Fruit fly (Drosophila melanogaster) whole organism, wandering third instar larva: Measurements from ENCODE around the gene RhoGAP5A.

Experiments used
- Abd-B ChIP-seq: fragments of >200 bp; optimal IDR thresholded peaks from 2 replicates; lab custom pipeline; 2017; ENCODE audit warnings: missing biosample characterization, missing genetic modification characterization
- CG32264 ChIP-seq: fragments of 200-800 bp; sonication (Bioruptor generic); optimal IDR thresholded peaks from 2 replicates; lab custom pipeline; 2016; ENCODE audit warnings: missing biosample characterization, missing genetic modification characterization
- CG9705 ChIP-seq: fragments of 200-800 bp; sonication (Bioruptor generic); optimal IDR thresholded peaks from 2 replicates; lab custom pipeline; 2018; ENCODE audit warnings: missing biosample characterization, mild to moderate bottlenecking, missing genetic modification characterization
- CrebA ChIP-seq: fragments of 200-800 bp; sonication (Bioruptor generic); optimal IDR thresholded peaks from 2 replicates; lab custom pipeline; 2016; ENCODE audit warnings: missing biosample characterization, mild to moderate bottlenecking, missing genetic modification characterization, borderline replicate concordance
- Dfd ChIP-seq: fragments of >200 bp; optimal IDR thresholded peaks from 2 replicates; lab custom pipeline; 2017; ENCODE audit warnings: missing biosample characterization, missing genetic modification characterization
- Dif ChIP-seq: fragments of 200-275, 200-300 bp; sonication (Bioruptor generic); optimal IDR thresholded peaks from 2 replicates; lab custom pipeline; 2018; ENCODE audit warnings: missing biosample characterization, missing genetic modification characterization; ENCODE audit not compliant: partially characterized antibody
- GATAd ChIP-seq: sonication (Bioruptor generic); optimal IDR thresholded peaks from 2 replicates; lab custom pipeline; 2016; ENCODE audit warnings: missing biosample characterization, missing genetic modification characterization
- HLH106 ChIP-seq: fragments of 200-800 bp; optimal IDR thresholded peaks from 3 replicates; lab custom pipeline; 2019; ENCODE audit warnings: missing biosample characterization, mild to moderate bottlenecking, missing genetic modification characterization, moderate library complexity
- Hnf4 ChIP-seq: fragments of 200-800 bp; sonication (Bioruptor generic); optimal IDR thresholded peaks from 2 replicates; lab custom pipeline; 2016; ENCODE audit warnings: missing biosample characterization, mild to moderate bottlenecking, missing genetic modification characterization
- Hr78 ChIP-seq: fragments of >200 bp; optimal IDR thresholded peaks from 2 replicates; lab custom pipeline; 2017; ENCODE audit warnings: missing biosample characterization, missing genetic modification characterization
- Hr83 ChIP-seq: fragments of 200-300 bp; sonication (Bioruptor generic); optimal IDR thresholded peaks from 2 replicates; lab custom pipeline; 2016; ENCODE audit warnings: missing biosample characterization, mild to moderate bottlenecking, missing genetic modification characterization, moderate library complexity; ENCODE audit not compliant: poor library complexity, severe bottlenecking
- Jra ChIP-seq: sonication (Bioruptor generic); optimal IDR thresholded peaks from 2 replicates; lab custom pipeline; 2016; ENCODE audit warnings: missing biosample characterization, missing genetic modification characterization
- Mio ChIP-seq: sonication (Bioruptor generic); optimal IDR thresholded peaks from 2 replicates; lab custom pipeline; 2016; ENCODE audit warnings: missing biosample characterization, missing genetic modification characterization
- Myc ChIP-seq: fragments of >200 bp; optimal IDR thresholded peaks from 2 replicates; lab custom pipeline; 2017
- N ChIP-seq: fragments of >200 bp; optimal IDR thresholded peaks from 2 replicates; lab custom pipeline; 2018; ENCODE audit warnings: missing biosample characterization, missing external identifiers, missing genetic modification characterization
- OdsH ChIP-seq: fragments of 200-800 bp; sonication (Bioruptor generic); optimal IDR thresholded peaks from 2 replicates; lab custom pipeline; 2016; ENCODE audit warnings: missing biosample characterization, mild to moderate bottlenecking, missing genetic modification characterization
- Rel ChIP-seq, 2 experiments: fragments of 200-800 bp; sonication (Bioruptor generic) in 1 of 2; optimal IDR thresholded peaks; 2 replicates in 1 of 2; 3 replicates in 1 of 2; lab custom pipeline; 2016 to 2019; ENCODE audit warnings: mild to moderate bottlenecking in 2 of 2, missing biosample characterization in 2 of 2, missing genetic modification characterization in 2 of 2, moderate library complexity in 1 of 2
- Sp1 ChIP-seq: fragments of 200-800 bp; sonication (Bioruptor generic); optimal IDR thresholded peaks from 3 replicates; lab custom pipeline; 2019; ENCODE audit warnings: missing biosample characterization, mild to moderate bottlenecking, missing genetic modification characterization, moderate library complexity
- Vsx2 ChIP-seq: fragments of 200-300, 225-300 bp; sonication (Bioruptor generic); optimal IDR thresholded peaks from 2 replicates; lab custom pipeline; 2018; ENCODE audit warnings: missing biosample characterization, missing genetic modification characterization; ENCODE audit not compliant: partially characterized antibody
- br ChIP-seq: fragments of 200-800 bp; sonication (Bioruptor generic); optimal IDR thresholded peaks from 2 replicates; lab custom pipeline; 2016; ENCODE audit warnings: missing biosample characterization, missing genetic modification characterization
- brk ChIP-seq: fragments of 200-800 bp; sonication (Bioruptor generic); optimal IDR thresholded peaks from 2 replicates; lab custom pipeline; 2016; ENCODE audit warnings: missing biosample characterization, mild to moderate bottlenecking, missing genetic modification characterization
- dl ChIP-seq, 2 experiments: fragments of 175-275, 200-275 bp in 1 of 2; fragments of 200-275 bp in 1 of 2; sonication (Bioruptor generic); optimal IDR thresholded peaks; lab custom pipeline; 2018; ENCODE audit warnings: mild to moderate bottlenecking in 2 of 2, missing biosample characterization in 2 of 2, missing genetic modification characterization in 2 of 2, moderate library complexity in 2 of 2; ENCODE audit not compliant: partially characterized antibody in 2 of 2, insufficient read depth in 1 of 2
- dmrt93B ChIP-seq: fragments of 200-800 bp; sonication (Bioruptor generic); optimal IDR thresholded peaks from 2 replicates; lab custom pipeline; 2018; ENCODE audit warnings: missing biosample characterization, mild to moderate bottlenecking, missing genetic modification characterization
- dsf ChIP-seq: sonication (Bioruptor generic); optimal IDR thresholded peaks from 2 replicates; lab custom pipeline; 2016; ENCODE audit warnings: missing biosample characterization, missing genetic modification characterization, borderline replicate concordance
- ey ChIP-seq: fragments of 200-800 bp; sonication (Bioruptor generic); optimal IDR thresholded peaks from 2 replicates; lab custom pipeline; 2016; ENCODE audit warnings: missing biosample characterization, missing genetic modification characterization
- foxo ChIP-seq, 2 experiments: fragments of 200-800 bp; sonication (Bioruptor generic); optimal IDR thresholded peaks; 2 replicates in 1 of 2; 3 replicates in 1 of 2; lab custom pipeline; 2016 to 2017; ENCODE audit warnings: missing biosample characterization in 2 of 2, missing genetic modification characterization in 2 of 2
- fru ChIP-seq: fragments of 200-800 bp; sonication (Bioruptor generic); optimal IDR thresholded peaks from 3 replicates; lab custom pipeline; 2016; ENCODE audit warnings: missing biosample characterization, mild to moderate bottlenecking, missing genetic modification characterization
- h ChIP-seq: fragments of 200-800 bp; sonication (Bioruptor generic); optimal IDR thresholded peaks from 3 replicates; lab custom pipeline; 2016; ENCODE audit warnings: missing biosample characterization, mild to moderate bottlenecking, missing genetic modification characterization
- jim ChIP-seq: fragments of 175-275, 200-325 bp; sonication (Bioruptor generic); optimal IDR thresholded peaks from 2 replicates; lab custom pipeline; 2016; ENCODE audit warnings: missing biosample characterization, mild to moderate bottlenecking, missing genetic modification characterization
- lola ChIP-seq: fragments of >200 bp; optimal IDR thresholded peaks from 2 replicates; lab custom pipeline; 2017; ENCODE audit warnings: missing biosample characterization, missing genetic modification characterization
- pan ChIP-seq: fragments of >200 bp; optimal IDR thresholded peaks from 2 replicates; lab custom pipeline; 2017
- psq ChIP-seq: fragments of 200-800 bp; sonication (Bioruptor generic); optimal IDR thresholded peaks from 3 replicates; lab custom pipeline; 2017; ENCODE audit warnings: missing biosample characterization, mild to moderate bottlenecking, missing genetic modification characterization, moderate library complexity
- rgr ChIP-seq: fragments of 200-800 bp; sonication (Bioruptor generic); optimal IDR thresholded peaks from 3 replicates; lab custom pipeline; 2016; ENCODE audit warnings: missing biosample characterization, mild to moderate bottlenecking, missing genetic modification characterization
- sage ChIP-seq: fragments of 200-800 bp; sonication (Bioruptor generic); optimal IDR thresholded peaks from 2 replicates; lab custom pipeline; 2016; ENCODE audit warnings: missing biosample characterization, mild to moderate bottlenecking, missing genetic modification characterization
- sv ChIP-seq: fragments of 200-800 bp; sonication (Bioruptor generic); optimal IDR thresholded peaks from 3 replicates; lab custom pipeline; 2016; ENCODE audit warnings: missing biosample characterization, missing genetic modification characterization
- tai ChIP-seq: sonication (Bioruptor generic); optimal IDR thresholded peaks from 2 replicates; lab custom pipeline; 2016; ENCODE audit warnings: missing biosample characterization, missing genetic modification characterization
- usp ChIP-seq: fragments of >200 bp; optimal IDR thresholded peaks from 2 replicates; lab custom pipeline; 2017; ENCODE audit warnings: missing biosample characterization, missing genetic modification characterization
- woc ChIP-seq: sonication (Bioruptor generic); optimal IDR thresholded peaks from 2 replicates; lab custom pipeline; 2016; ENCODE audit warnings: missing biosample characterization, mild to moderate bottlenecking, missing genetic modification characterization

The RhoGAP5A gene

DNA sequence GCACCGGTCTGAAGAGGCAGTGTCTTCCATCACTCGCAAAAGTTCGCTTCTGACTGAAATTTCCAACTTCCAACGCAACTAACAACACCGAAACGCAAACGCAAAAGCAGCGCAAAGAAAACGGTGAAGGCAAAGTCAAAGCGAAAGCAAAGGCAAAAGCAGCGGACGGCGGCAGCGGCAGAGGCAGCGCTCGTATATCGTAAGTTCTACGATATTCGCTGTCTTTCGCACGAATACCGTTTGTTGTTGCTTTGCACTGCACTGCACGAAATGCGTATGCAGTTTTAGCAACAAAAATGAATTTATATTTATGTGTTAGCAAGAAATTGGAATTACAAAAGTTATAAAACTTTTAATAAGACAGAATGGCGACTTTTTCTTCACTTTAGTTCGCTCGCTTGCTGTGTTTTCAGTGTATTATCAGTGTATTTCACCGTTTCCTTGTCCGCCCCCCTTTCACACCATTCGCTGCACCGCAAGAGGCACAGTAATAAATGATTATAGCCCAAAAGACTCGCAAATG is 29.9 kb upstream of the RhoGAP5A start, which contains the start of gene OtopLa:
TSS of gene OtopLa (minus strand) at position 51 of the 523 bp plus-strand sequence.
- TF ChIP-seq Hr78 (GFP tag; lab: Kevin White, UChicago) (no peak), ey (GFP tag; lab: Kevin White, UChicago) (peak; percentile 72), lola (GFP tag; lab: Kevin White, UChicago) (no peak), Rel (GFP tag; optimal IDR thresholded peaks at IDR 0.05; lab: Kevin White, UChicago) (no peak), Rel (tag; optimal IDR thresholded peaks at IDR 0.05; lab: Kevin White, UChicago) (peak; percentile 18), rgr (GFP tag; lab: Kevin White, UChicago) (peak; percentile 59), tai (no peak), Dif (no peak), h (GFP tag; lab: Kevin White, UChicago) (peak; percentile 72), usp (GFP tag; lab: Kevin White, UChicago) (no peak), Vsx2 (GFP tag; lab: Kevin White, UChicago) (no peak), Jra (GFP tag; lab: Kevin White, UChicago) (no peak), sage (GFP tag; lab: Kevin White, UChicago) (no peak), HLH106 (peak; percentile 64), N (no peak), dmrt93B (peak; percentile 25), dsf (GFP tag; lab: Kevin White, UChicago) (no peak), fru (GFP tag; lab: Kevin White, UChicago) (peak; percentile 78), CG9705 (GFP tag; lab: Kevin White, UChicago) (peak; percentile 6), CG32264 (GFP tag; lab: Kevin White, UChicago) (peak; percentile 30), Sp1 (GFP tag; lab: Kevin White, UChicago) (peak; percentile 60), dl (GFP tag; optimal IDR thresholded peaks at IDR 0.05; lab: Kevin White, UChicago; ENCODE audit: insufficient read depth in 1 of 2, partially characterized antibody in 2 of 2) (no peak), br (GFP tag; lab: Kevin White, UChicago) (peak; percentile 63), Myc (lab: Kevin White, UChicago) (no peak), Hr83 (GFP tag; lab: Kevin White, UChicago) (no peak), Abd-B (GFP tag; lab: Kevin White, UChicago) (no peak), OdsH (GFP tag; lab: Kevin White, UChicago) (peak; percentile 61), woc (GFP tag; lab: Kevin White, UChicago) (peak; percentile 22), Hnf4 (GFP tag; lab: Kevin White, UChicago) (peak; percentile 53), foxo (GFP tag; optimal IDR thresholded peaks at IDR 0.05; lab: Kevin White, UChicago) (peak in 1 of 2 experiments; percentile 81), brk (GFP tag; lab: Kevin White, UChicago) (peak; percentile 4), CrebA (no peak), psq (GFP tag; lab: Kevin White, UChicago) (peak; percentile 52), sv (GFP tag; lab: Kevin White, UChicago) (peak; percentile 62), jim (GFP tag; lab: Kevin White, UChicago) (no peak), pan (lab: Kevin White, UChicago) (no peak), Mio (GFP tag; lab: Kevin White, UChicago) (no peak), GATAd (GFP tag; lab: Kevin White, UChicago) (no peak), Dfd (GFP tag; lab: Kevin White, UChicago) (no peak)
- TF ChIP-seq, all 38 proteins: peak for 18

DNA sequence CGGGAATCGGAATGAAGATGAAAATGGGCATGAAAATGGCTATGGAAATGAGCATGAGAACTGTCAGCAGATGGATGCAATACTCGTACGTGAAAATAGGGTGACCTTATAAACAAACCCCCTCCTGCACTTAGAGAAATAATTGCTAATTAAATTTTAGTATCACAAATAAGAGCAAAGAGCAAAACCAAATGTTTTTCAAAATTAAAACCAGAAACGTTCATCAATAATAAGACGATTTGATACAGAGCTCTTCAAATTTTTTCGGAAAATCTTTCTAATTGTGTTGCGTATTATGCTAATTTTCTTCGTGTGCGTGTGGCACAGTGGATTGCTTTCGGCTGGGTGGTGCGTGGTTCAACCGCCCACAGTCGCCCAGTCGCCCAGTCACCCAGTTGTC is 27.6 kb upstream of the RhoGAP5A start:
- no peak for TF ChIP-seq pan (lab: Kevin White, UChicago)
- no peak for TF ChIP-seq usp (GFP tag; lab: Kevin White, UChicago)
- TF ChIP-seq dl (GFP tag; optimal IDR thresholded peaks at IDR 0.05; lab: Kevin White, UChicago; ENCODE audit: insufficient read depth in 1 of 2, partially characterized antibody in 2 of 2), result no peak
- TF ChIP-seq h (GFP tag; lab: Kevin White, UChicago), result peak; percentile 28
- peak; percentile 4 for TF ChIP-seq br (GFP tag; lab: Kevin White, UChicago)
- no peak for TF ChIP-seq tai
- TF ChIP-seq Hnf4 (GFP tag; lab: Kevin White, UChicago), result no peak
- TF ChIP-seq dsf (GFP tag; lab: Kevin White, UChicago), result no peak
- peak; percentile 22 for TF ChIP-seq ey (GFP tag; lab: Kevin White, UChicago)
- peak; percentile 9 for TF ChIP-seq Sp1 (GFP tag; lab: Kevin White, UChicago)
- TF ChIP-seq foxo (GFP tag; optimal IDR thresholded peaks at IDR 0.05; lab: Kevin White, UChicago), result peak in 1 of 2 experiments; percentile 33
- TF ChIP-seq HLH106, result peak; percentile 2
- TF ChIP-seq GATAd (GFP tag; lab: Kevin White, UChicago), result no peak
- TF ChIP-seq fru (GFP tag; lab: Kevin White, UChicago), result peak; percentile 44
- peak; percentile 8 for TF ChIP-seq rgr (GFP tag; lab: Kevin White, UChicago)
- no peak for TF ChIP-seq dmrt93B
